Worm (Caenorhabditis elegans) whole organism, late embryonic: ENCODE measurements around the gene miro-1.

Experiments used
- C38D4.7 ChIP-seq: fragments of 200-800 bp; sonication (Bioruptor generic); optimal IDR thresholded peaks from 2 replicates; lab custom pipeline; 2018; ENCODE audit warnings: mild to moderate bottlenecking, missing genetic modification characterization, moderate library complexity, missing compliant biosample characterization
- ceh-2 ChIP-seq: sonication (generic microtip); optimal IDR thresholded peaks from 2 replicates; lab custom pipeline; 2016; ENCODE audit warnings: missing genotype, missing genetic modification characterization, missing compliant biosample characterization
- ceh-22 ChIP-seq: sonication (generic microtip); optimal IDR thresholded peaks from 2 replicates; lab custom pipeline; 2017; ENCODE audit warnings: missing biosample characterization, missing genetic modification characterization
- ceh-34 ChIP-seq: sonication (generic microtip); optimal IDR thresholded peaks from 2 replicates; lab custom pipeline; 2016; ENCODE audit warnings: mild to moderate bottlenecking, missing genetic modification characterization, missing compliant biosample characterization
- ets-4 ChIP-seq: sonication (generic microtip); optimal IDR thresholded peaks from 2 replicates; lab custom pipeline; 2016; ENCODE audit warnings: missing genetic modification characterization, missing compliant biosample characterization
- eyg-1 ChIP-seq: sonication (generic microtip); optimal IDR thresholded peaks from 2 replicates; lab custom pipeline; 2016; ENCODE audit warnings: missing genotype, missing genetic modification characterization, missing compliant biosample characterization
- fkh-10 ChIP-seq: fragments of 150-350 bp; optimal IDR thresholded peaks from 2 replicates; lab custom pipeline; 2014; ENCODE audit warnings: missing biosample characterization, missing genetic modification reagents, missing genetic modification characterization
- nhr-11 ChIP-seq: fragments of 150-350 bp; optimal IDR thresholded peaks from 2 replicates; lab custom pipeline; 2014; ENCODE audit warnings: missing biosample characterization, missing genetic modification characterization
- pax-1 ChIP-seq: fragments of 150-350 bp; optimal IDR thresholded peaks from 2 replicates; lab custom pipeline; 2014; ENCODE audit warnings: missing biosample characterization, missing genetic modification characterization
- rnt-1 ChIP-seq: sonication (generic microtip); optimal IDR thresholded peaks from 2 replicates; lab custom pipeline; 2016; ENCODE audit warnings: missing genetic modification characterization, missing compliant biosample characterization
- sox-4 ChIP-seq: sonication (generic microtip); optimal IDR thresholded peaks from 2 replicates; lab custom pipeline; 2017; ENCODE audit warnings: mild to moderate bottlenecking, missing genetic modification characterization, inconsistent platforms, missing compliant biosample characterization

DNA sequence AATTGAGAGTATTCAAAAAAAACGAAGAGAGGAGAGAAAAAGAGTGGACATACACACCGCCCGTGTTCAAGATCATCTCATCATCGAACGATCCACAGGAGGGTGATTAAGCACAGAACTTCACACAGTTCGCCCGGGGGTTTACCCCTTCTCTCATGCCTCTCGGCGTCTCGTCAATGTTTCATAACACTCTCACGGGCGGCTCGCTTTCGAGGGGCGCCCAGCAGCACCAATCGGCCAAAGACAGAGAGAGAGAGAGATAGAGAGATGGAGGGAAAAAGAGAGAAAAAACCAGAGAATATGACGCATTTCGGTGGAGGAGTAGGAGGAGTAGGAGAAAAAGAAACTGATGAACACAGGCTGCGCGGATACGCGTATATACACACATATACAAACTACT lies 10.4 kb downstream of the miro-1 start:
- TF ChIP-seq fkh-10 (GFP tag; lab: Kevin White, UChicago): no peak
- no peak for TF ChIP-seq sox-4 (tag; lab: Kevin White, UChicago)
- TF ChIP-seq nhr-11: no peak
- TF ChIP-seq rnt-1 (tag; lab: Kevin White, UChicago): peak; percentile 16
- no peak for TF ChIP-seq ceh-2 (tag; lab: Kevin White, UChicago)
- TF ChIP-seq ceh-34: no peak
- TF ChIP-seq C38D4.7: no peak
- TF ChIP-seq ceh-22 (tag; lab: Kevin White, UChicago): no peak
- TF ChIP-seq eyg-1 (tag; lab: Kevin White, UChicago): no peak
- no peak for TF ChIP-seq ets-4 (tag; lab: Kevin White, UChicago)
- no peak for TF ChIP-seq pax-1 (tag; lab: Kevin White, UChicago)
